Worm (Caenorhabditis elegans): Measurements from ENCODE around the gene T13B5.9.
"Not testable (repeated sequence)": the region's sequence is repeated elsewhere in the genome, so short reads cannot be mapped to it uniquely, and the experiment has no call there.

Gene T13B5.9

ce11 chrII:1054724-1055123, 49.6 kb downstream of the T13B5.9 start, which contains the start of gene K02E7.7:
TSS of gene K02E7.7 (plus strand) at chrII:1055024.
- TF ChIP-seq nhr-77 (tag; optimal IDR thresholded peaks at IDR 0.05); skn-1 (tag; optimal IDR thresholded peaks at IDR 0.05); sma-9 (GFP tag; optimal IDR thresholded peaks at IDR 0.05); sma-9 (tag; optimal IDR thresholded peaks at IDR 0.05): not testable (repeated sequence)
